Fruit fly (Drosophila melanogaster): Measurements from ENCODE around the gene Brd8.

The Brd8 gene

dm6 chr3R:29214982-29215533 lies 8.2 kb upstream of the Brd8 start (continued):
- TF ChIP-seq Med (GFP tag) (peak; percentile 55), CG17359 (tag; optimal IDR thresholded peaks at IDR 0.05) (peak; percentile 23), CG18476 (GFP tag; optimal IDR thresholded peaks at IDR 0.05) (no peak), Hey (tag; optimal IDR thresholded peaks at IDR 0.05) (no peak), az2 (GFP tag; optimal IDR thresholded peaks at IDR 0.05) (no peak), otp (GFP tag; IDR thresholded peaks at IDR 0.05) (no peak), bcd (GFP tag; optimal IDR thresholded peaks at IDR 0.05) (no peak), gsb (GFP tag; IDR thresholded peaks at IDR 0.05) (no peak), CG32772 (GFP tag; IDR thresholded peaks at IDR 0.05) (peak; percentile 64), p53 (GFP tag; optimal IDR thresholded peaks at IDR 0.05) (no peak), ara (GFP tag; IDR thresholded peaks at IDR 0.05) (no peak), CG13775 (GFP tag; optimal IDR thresholded peaks at IDR 0.05) (no peak), CG18011 (GFP tag; optimal IDR thresholded peaks at IDR 0.05) (no peak), Dbx (GFP tag; IDR thresholded peaks at IDR 0.05) (no peak), crc (GFP tag; optimal IDR thresholded peaks at IDR 0.05) (no peak), Hand (GFP tag; optimal IDR thresholded peaks at IDR 0.05) (no peak), fd102C (GFP tag; optimal IDR thresholded peaks at IDR 0.05) (no peak), onecut (GFP tag; IDR thresholded peaks at IDR 0.05) (no peak), ash1 (GFP tag; optimal IDR thresholded peaks at IDR 0.05) (no peak), eyg (GFP tag; optimal IDR thresholded peaks at IDR 0.05) (no peak), CG12769 (tag; optimal IDR thresholded peaks at IDR 0.05) (peak; percentile 58), pfk (GFP tag; optimal IDR thresholded peaks at IDR 0.05) (peak; percentile 40), btn (GFP tag; optimal IDR thresholded peaks at IDR 0.05) (no peak), bsh (GFP tag; optimal IDR thresholded peaks at IDR 0.05) (peak in 1 of 2 experiments; percentile 47), tll (GFP tag; optimal IDR thresholded peaks at IDR 0.05) (no peak), odd (GFP tag; optimal IDR thresholded peaks at IDR 0.05) (peak; percentile 8), Bgb (GFP tag; IDR thresholded peaks at IDR 0.05; ENCODE audit: partially characterized antibody) (no peak; the same call in 1 of the 2 replicates), shn (GFP tag; optimal IDR thresholded peaks at IDR 0.05) (no peak), zf30C (GFP tag; optimal IDR thresholded peaks at IDR 0.05) (no peak), al (GFP tag; IDR thresholded peaks at IDR 0.05) (no peak), Hmr (GFP tag; optimal IDR thresholded peaks at IDR 0.05) (no peak), NfI (GFP tag; optimal IDR thresholded peaks at IDR 0.05) (no peak), CG1832 (GFP tag; optimal IDR thresholded peaks at IDR 0.05) (no peak), CG8765 (GFP tag; IDR thresholded peaks at IDR 0.05) (no peak), CG11504 (tag; optimal IDR thresholded peaks at IDR 0.05) (peak; percentile 74), NK7.1 (GFP tag; optimal IDR thresholded peaks at IDR 0.05) (no peak), CG6254 (GFP tag; optimal IDR thresholded peaks at IDR 0.05) (no peak), HLH54F (GFP tag; optimal IDR thresholded peaks at IDR 0.05) (no peak), tin (GFP tag; optimal IDR thresholded peaks at IDR 0.05) (no peak), sisA (GFP tag; IDR thresholded peaks at IDR 0.05) (no peak), CG2120 (GFP tag; optimal IDR thresholded peaks at IDR 0.05) (peak; percentile 20), GATAe (GFP tag; conservative IDR thresholded peaks at IDR 0.05) (no peak), CG7271 (tag; optimal IDR thresholded peaks at IDR 0.05) (no peak), aop (GFP tag; IDR thresholded peaks at IDR 0.05) (no peak), sc (optimal IDR thresholded peaks at IDR 0.05) (no peak), sc (GFP tag; optimal IDR thresholded peaks at IDR 0.05) (no peak), Jarid2 (GFP tag; optimal IDR thresholded peaks at IDR 0.05) (no peak), ase (GFP tag; IDR thresholded peaks at IDR 0.05) (no peak), D19A (tag; optimal IDR thresholded peaks at IDR 0.05) (no peak), CG17361 (GFP tag; IDR thresholded peaks at IDR 0.05) (no peak), CG4360 (GFP tag; IDR thresholded peaks at IDR 0.05) (peak; percentile 96)
